Worm (Caenorhabditis elegans) whole organism, L4 larva: ENCODE results near the gene gcy-4.

Experiments
- Y5F2A.4 ChIP-seq: fragments of 200-800 bp; sonication (Bioruptor generic); optimal IDR thresholded peaks from 2 replicates; lab custom pipeline; 2018; ENCODE audit warnings: mild to moderate bottlenecking, missing genetic modification characterization, missing compliant biosample characterization
- ama-1 ChIP-seq: fragments of 150-350 bp; optimal IDR thresholded peaks from 2 replicates; lab custom pipeline; 2014; ENCODE audit warnings: inconsistent platforms, mixed read lengths
- fkh-10 ChIP-seq: fragments of 150-350 bp; optimal IDR thresholded peaks from 2 replicates; lab custom pipeline; 2014; ENCODE audit warnings: missing biosample characterization, missing genetic modification reagents, missing genetic modification characterization
- lim-7 ChIP-seq: fragments of 200-800 bp; sonication (Bioruptor generic); IDR thresholded peaks from 2 replicates; pipeline ENCODE4 v1.3.6; 2022; ENCODE audit warnings: missing genetic modification characterization, missing compliant biosample characterization
- mep-1 ChIP-seq: fragments of 150-350 bp; sonication (generic microtip); optimal IDR thresholded peaks from 3 replicates; lab custom pipeline; 2014; ENCODE audit warnings: missing biosample characterization, missing genetic modification characterization
- nhr-11 ChIP-seq: fragments of 150-350 bp; optimal IDR thresholded peaks from 2 replicates; lab custom pipeline; 2014; ENCODE audit warnings: missing biosample characterization, missing genetic modification characterization
- nhr-111 ChIP-seq: fragments of 200-800 bp; sonication (Bioruptor generic); optimal IDR thresholded peaks from 2 replicates; lab custom pipeline; 2018; ENCODE audit warnings: mild to moderate bottlenecking, missing genetic modification characterization, missing compliant biosample characterization
- nhr-77 ChIP-seq: fragments of 150-350 bp; optimal IDR thresholded peaks from 2 replicates; lab custom pipeline; 2014; ENCODE audit warnings: missing biosample characterization, missing genetic modification characterization
- pqm-1 ChIP-seq: sonication (generic microtip); optimal IDR thresholded peaks from 2 replicates; lab custom pipeline; 2017; ENCODE audit warnings: missing biosample characterization, missing genetic modification characterization
- sdz-12 ChIP-seq: fragments of 200-800 bp; sonication (Bioruptor generic); optimal IDR thresholded peaks from 2 replicates; lab custom pipeline; 2018; ENCODE audit warnings: mild to moderate bottlenecking, missing genetic modification characterization, missing compliant biosample characterization
- skn-1 ChIP-seq: fragments of 150-350 bp; optimal IDR thresholded peaks from 2 replicates; lab custom pipeline; 2014; ENCODE audit warnings: missing biosample characterization, missing genetic modification characterization
- unc-62 ChIP-seq, 3 experiments: fragments of 150-350 bp in 1 of 3; sonication (generic microtip); optimal IDR thresholded peaks in 2 of 3; peaks in 1 of 3; 1 replicate in 1 of 3; 2 replicates in 2 of 3; lab custom pipeline; 2014 to 2017; ENCODE audit warnings: missing biosample characterization in 3 of 3, missing genetic modification characterization in 3 of 3, missing genetic modification reagents in 3 of 3, missing genotype in 1 of 3
- zag-1 ChIP-seq: fragments of 150-350 bp; optimal IDR thresholded peaks from 2 replicates; lab custom pipeline; 2014; ENCODE audit warnings: missing biosample characterization, missing genetic modification characterization
- ztf-11 ChIP-seq: fragments of 150-350 bp; optimal IDR thresholded peaks from 2 replicates; lab custom pipeline; 2014; ENCODE audit warnings: missing biosample characterization, missing genetic modification characterization

- TF ChIP-seq nhr-11 (tag; lab: Kevin White, UChicago) (no peak), sdz-12 (GFP tag; lab: Kevin White, UChicago) (no peak), zag-1 (no peak), unc-62 (GFP tag; optimal IDR thresholded peaks at IDR 0.05 in 1 of 2; lab: Kevin White, UChicago) (no peak), unc-62 (tag; optimal IDR thresholded peaks at IDR 0.05; lab: Kevin White, UChicago) (no peak), ztf-11 (tag; lab: Kevin White, UChicago) (no peak), ama-1 (lab: Kevin White, UChicago) (no peak), nhr-77 (tag; lab: Kevin White, UChicago) (no peak), nhr-111 (GFP tag; lab: Kevin White, UChicago) (no peak), Y5F2A.4 (GFP tag; lab: Kevin White, UChicago) (no peak), lim-7 (GFP tag; lab: Robert Waterston, UW) (no peak), mep-1 (tag; lab: Kevin White, UChicago) (no peak), skn-1 (tag; lab: Kevin White, UChicago) (no peak), pqm-1 (tag; lab: Kevin White, UChicago) (no peak), fkh-10 (GFP tag; lab: Kevin White, UChicago) (no peak)
Measured at ce11 chrII:10349915-10350314, 41.3 kb upstream of the gcy-4 start, which contains the start of gene stip-1.
